Worm (Caenorhabditis elegans) whole organism, mixed stage, embryonic: ENCODE measurements around the gene F07H5.13.

Experiments used
- M03D4.4 ChIP-seq: sonication (generic microtip); optimal IDR thresholded peaks from 2 replicates; lab custom pipeline; 2017; ENCODE audit warnings: mild to moderate bottlenecking, missing genetic modification characterization, missing compliant biosample characterization
- ceh-43 ChIP-seq: fragments of 200-800 bp; sonication (Bioruptor generic); optimal IDR thresholded peaks from 2 replicates; lab custom pipeline; 2018; ENCODE audit warnings: mild to moderate bottlenecking, missing genetic modification characterization, moderate library complexity, missing compliant biosample characterization
- ceh-83 ChIP-seq: fragments of 200-800 bp; sonication (Bioruptor generic); optimal IDR thresholded peaks from 2 replicates; lab custom pipeline; 2018; ENCODE audit warnings: mild to moderate bottlenecking, missing genetic modification characterization, missing compliant biosample characterization
- ces-1 ChIP-seq: fragments of 150-350 bp; optimal IDR thresholded peaks from 2 replicates; lab custom pipeline; 2014; ENCODE audit warnings: missing biosample characterization, missing genetic modification reagents, missing genetic modification characterization
- cnd-1 ChIP-seq: fragments of 200-800 bp; sonication (Bioruptor generic); optimal IDR thresholded peaks from 2 replicates; lab custom pipeline; 2018; ENCODE audit warnings: mild to moderate bottlenecking, missing genetic modification characterization, missing compliant biosample characterization
- drap-1 ChIP-seq: fragments of 200-800 bp; sonication (Bioruptor generic); optimal IDR thresholded peaks from 3 replicates; lab custom pipeline; 2018; ENCODE audit warnings: mild to moderate bottlenecking, missing genetic modification characterization, missing compliant biosample characterization
- elt-3 ChIP-seq: fragments of 150-350 bp; optimal IDR thresholded peaks from 2 replicates; lab custom pipeline; 2014; ENCODE audit warnings: missing biosample characterization, missing genetic modification characterization
- ham-2 ChIP-seq: fragments of 200-800 bp; sonication (Bioruptor generic); optimal IDR thresholded peaks from 2 replicates; lab custom pipeline; 2018; ENCODE audit warnings: mild to moderate bottlenecking, missing genetic modification characterization, missing compliant biosample characterization
- hlh-1 ChIP-seq: fragments of 150-350 bp; optimal IDR thresholded peaks from 2 replicates; lab custom pipeline; 2014; ENCODE audit warnings: missing biosample characterization, missing genetic modification reagents, missing genetic modification characterization
- lin-13 ChIP-seq: fragments of 150-350 bp; optimal IDR thresholded peaks from 2 replicates; lab custom pipeline; 2014; ENCODE audit warnings: missing biosample characterization, missing genetic modification characterization
- lin-32 ChIP-seq: fragments of 200-800 bp; sonication (Bioruptor generic); optimal IDR thresholded peaks from 2 replicates; lab custom pipeline; 2018; ENCODE audit warnings: mild to moderate bottlenecking, missing genetic modification characterization, missing compliant biosample characterization
- lsy-2 ChIP-seq: fragments of 150-350 bp; optimal IDR thresholded peaks from 2 replicates; lab custom pipeline; 2014; ENCODE audit warnings: missing biosample characterization, missing genetic modification characterization
- mab-5 ChIP-seq: fragments of 150-350 bp; optimal IDR thresholded peaks from 2 replicates; lab custom pipeline; 2014; ENCODE audit warnings: missing biosample characterization, missing genetic modification characterization
- mep-1 ChIP-seq: fragments of 150-350 bp; optimal IDR thresholded peaks from 2 replicates; lab custom pipeline; 2017; ENCODE audit warnings: missing biosample characterization, missing genetic modification reagents, missing genetic modification characterization, inconsistent platforms
- mls-2 ChIP-seq: sonication (generic microtip); optimal IDR thresholded peaks from 2 replicates; lab custom pipeline; 2016; ENCODE audit warnings: mild to moderate bottlenecking, missing genetic modification characterization, moderate library complexity, missing compliant biosample characterization
- nhr-12 ChIP-seq: fragments of 150-350 bp; optimal IDR thresholded peaks from 2 replicates; lab custom pipeline; 2014; ENCODE audit warnings: missing biosample characterization, missing genetic modification characterization
- nhr-2 ChIP-seq: fragments of 150-350 bp; optimal IDR thresholded peaks from 2 replicates; lab custom pipeline; 2014; ENCODE audit warnings: missing biosample characterization, missing genetic modification characterization
- nhr-237 ChIP-seq: fragments of 150-350 bp; optimal IDR thresholded peaks from 2 replicates; lab custom pipeline; 2014; ENCODE audit warnings: missing biosample characterization, missing genetic modification characterization
- nhr-28 ChIP-seq: fragments of 150-350 bp; optimal IDR thresholded peaks from 2 replicates; lab custom pipeline; 2014; ENCODE audit warnings: missing biosample characterization, missing genetic modification characterization
- nhr-76 ChIP-seq: sonication (generic microtip); optimal IDR thresholded peaks from 2 replicates; lab custom pipeline; 2017; ENCODE audit warnings: missing biosample characterization, missing genetic modification characterization
- pha-4 ChIP-seq: fragments of 150-350 bp; optimal IDR thresholded peaks from 2 replicates; lab custom pipeline; 2018; ENCODE audit warnings: missing biosample characterization, missing genetic modification reagents, missing genetic modification characterization
- sem-2 ChIP-seq: fragments of 200-800 bp; sonication (Bioruptor generic); optimal IDR thresholded peaks from 2 replicates; lab custom pipeline; 2018; ENCODE audit warnings: mild to moderate bottlenecking, missing genetic modification characterization, missing compliant biosample characterization
- snpc-4 ChIP-seq: fragments of 150-350 bp; optimal IDR thresholded peaks from 2 replicates; lab custom pipeline; 2014; ENCODE audit warnings: missing biosample characterization, missing genetic modification characterization
- sptf-1 ChIP-seq: sonication (generic microtip); optimal IDR thresholded peaks from 2 replicates; lab custom pipeline; 2017; ENCODE audit warnings: mild to moderate bottlenecking, missing genetic modification characterization, moderate library complexity, missing compliant biosample characterization
- unc-120 ChIP-seq: sonication (generic microtip); optimal IDR thresholded peaks from 2 replicates; lab custom pipeline; 2017; ENCODE audit warnings: missing genetic modification characterization, missing compliant biosample characterization; ENCODE audit not compliant: poor library complexity, severe bottlenecking
- unc-62 ChIP-seq: fragments of 150-350 bp; optimal IDR thresholded peaks from 2 replicates; lab custom pipeline; 2014; ENCODE audit warnings: missing biosample characterization, missing genetic modification reagents, missing genetic modification characterization
- zip-8 ChIP-seq: fragments of 150-350 bp; optimal IDR thresholded peaks from 2 replicates; lab custom pipeline; 2014; ENCODE audit warnings: missing biosample characterization, missing genetic modification characterization
- ztf-11 ChIP-seq: fragments of 150-350 bp; optimal IDR thresholded peaks from 2 replicates; lab custom pipeline; 2014; ENCODE audit warnings: missing biosample characterization, missing genetic modification characterization

The F07H5.13 gene

DNA sequence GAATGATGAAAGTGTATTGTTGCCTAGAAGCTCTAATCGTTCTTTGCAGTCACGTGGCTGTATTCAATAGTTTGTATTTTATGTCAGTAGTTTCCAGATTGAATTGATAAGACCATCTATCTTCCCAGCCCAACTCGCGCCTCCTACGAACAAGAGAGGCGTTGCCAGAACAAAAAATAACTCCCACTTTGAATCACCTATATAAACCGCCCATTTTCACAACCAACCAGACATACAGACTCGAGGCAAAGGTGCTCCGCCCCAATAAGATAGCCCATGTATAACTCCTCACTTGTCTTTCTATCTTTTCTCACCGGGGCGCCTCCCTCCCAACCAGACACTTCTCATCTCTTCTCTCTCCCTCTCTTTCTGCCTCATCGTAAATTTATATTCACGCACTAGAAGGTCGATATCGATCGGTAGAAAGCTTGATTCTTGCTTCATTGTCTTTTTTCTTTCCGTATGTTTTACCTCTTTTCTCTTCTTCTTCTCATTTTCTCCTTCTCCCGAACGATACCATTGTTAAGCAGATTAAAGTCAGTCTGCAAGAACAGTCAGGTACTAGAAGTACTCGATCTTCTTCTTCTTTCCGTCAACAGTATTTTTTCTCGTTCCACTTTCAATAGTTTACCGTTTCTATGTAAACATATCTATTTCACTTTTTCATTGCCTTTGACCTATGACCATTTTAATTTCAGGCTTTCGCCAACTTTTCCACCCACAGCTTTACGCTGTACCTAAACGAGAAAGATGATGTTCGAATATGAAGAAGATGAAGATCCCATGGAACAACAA lies 46.8 kb upstream of the F07H5.13 start, which contains the start of gene mak-1:
Gene mak-1, plus strand, starts transcription at position 693 of the 795 bp plus-strand sequence.
- TF ChIP-seq ham-2 (GFP tag; lab: Kevin White, UChicago) (no peak), zip-8 (tag; lab: Kevin White, UChicago) (no peak), elt-3 (tag; lab: Kevin White, UChicago) (no peak), unc-120 (tag; lab: Kevin White, UChicago) (peak; percentile 29)

DNA sequence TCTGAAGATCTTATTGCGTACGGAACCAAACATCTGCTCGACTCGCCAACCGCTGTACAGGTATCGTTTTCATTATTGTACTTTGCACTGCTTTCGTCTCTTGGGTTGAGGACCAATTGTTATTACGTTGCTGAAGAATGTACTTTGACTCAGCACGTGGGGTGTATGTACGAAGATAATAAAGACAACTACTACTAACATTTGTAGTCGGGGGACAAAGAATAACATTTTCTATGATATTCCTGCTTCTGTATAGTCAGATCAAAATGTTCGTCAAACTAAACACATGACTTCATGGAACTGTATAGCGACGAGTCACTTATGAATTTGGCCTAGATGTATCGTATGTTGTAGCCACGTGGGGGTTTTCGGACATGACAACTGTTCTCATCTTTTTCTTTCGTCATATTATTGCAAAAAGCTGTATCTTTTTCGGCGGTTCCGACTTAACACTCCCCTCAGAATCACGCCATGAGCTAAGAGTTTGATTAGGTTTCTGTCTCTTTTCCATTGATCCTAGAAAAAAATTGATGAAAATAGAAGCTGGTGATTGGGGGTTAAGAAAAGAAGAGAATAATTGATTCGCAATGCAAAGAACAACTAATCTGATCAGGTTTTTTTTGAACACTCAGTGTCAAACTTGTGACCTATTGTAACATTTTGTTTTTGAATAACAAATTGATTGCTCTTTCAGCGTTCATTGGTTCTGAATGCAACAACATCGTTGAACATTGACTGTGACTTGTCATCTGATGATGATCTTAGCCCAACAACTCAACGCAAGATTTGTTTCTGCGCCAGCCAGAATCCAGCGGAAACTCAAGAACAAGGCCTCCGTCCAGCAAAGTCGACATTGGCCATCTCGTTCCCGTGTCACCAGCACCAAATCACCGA lies 45.6 kb upstream of the F07H5.13 start:
- TF ChIP-seq ces-1, result no peak
- TF ChIP-seq lin-32 (GFP tag; lab: Kevin White, UChicago), result no peak
- TF ChIP-seq nhr-12, result no peak
- no peak for TF ChIP-seq pha-4 (tag; lab: Kevin White, UChicago)
- TF ChIP-seq cnd-1 (tag; lab: Kevin White, UChicago), result no peak
- TF ChIP-seq sptf-1, result no peak

ce11 chrII:8745449-8746297 lies 44.7 kb upstream of the F07H5.13 start:
- TF ChIP-seq nhr-28 (tag; lab: Kevin White, UChicago), result no peak
- TF ChIP-seq nhr-237 (tag; lab: Kevin White, UChicago), result no peak
- TF ChIP-seq nhr-2 (tag; lab: Kevin White, UChicago), result no peak
- no peak for TF ChIP-seq hlh-1
- TF ChIP-seq nhr-12, result no peak
- no peak for TF ChIP-seq ceh-43 (GFP tag; lab: Kevin White, UChicago)
- no peak for TF ChIP-seq zip-8 (tag; lab: Kevin White, UChicago)
- no peak for TF ChIP-seq mep-1 (tag; lab: Kevin White, UChicago)
- TF ChIP-seq lin-13 (tag; lab: Kevin White, UChicago), result no peak
- no peak for TF ChIP-seq M03D4.4 (tag; lab: Kevin White, UChicago)
- no peak for TF ChIP-seq sptf-1
- no peak for TF ChIP-seq ces-1
- no peak for TF ChIP-seq ham-2 (GFP tag; lab: Kevin White, UChicago)
- TF ChIP-seq nhr-76 (tag; lab: Kevin White, UChicago), result no peak
- TF ChIP-seq unc-120 (tag; lab: Kevin White, UChicago), result no peak

DNA sequence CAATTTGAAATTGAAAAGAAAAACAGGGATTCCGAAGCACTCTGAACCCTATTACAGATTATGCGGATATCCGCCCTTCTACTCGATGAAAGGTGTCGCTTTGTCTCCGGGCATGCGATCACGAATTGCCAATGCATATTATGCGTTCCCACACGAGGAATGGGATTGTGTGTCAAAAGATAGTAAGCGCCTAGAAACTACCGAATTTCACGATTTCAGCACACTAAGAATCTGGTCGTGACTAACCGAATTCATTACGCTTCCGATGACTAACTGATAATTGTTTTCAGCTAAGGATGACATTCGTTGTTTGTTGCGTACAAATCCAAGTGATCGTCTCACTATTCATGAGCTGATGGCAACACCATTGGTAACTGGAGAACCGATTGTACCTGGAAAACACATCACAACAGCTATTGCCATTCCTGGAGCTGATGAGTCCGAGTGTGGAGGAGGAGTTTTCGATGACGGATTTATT lies 44.0 kb upstream of the F07H5.13 start:
- TF ChIP-seq mep-1 (tag; lab: Kevin White, UChicago), result no peak
- TF ChIP-seq ceh-83 (GFP tag; lab: Kevin White, UChicago), result no peak

ce11 chrII:8747246-8747938 lies 43.0 kb upstream of the F07H5.13 start:
- TF ChIP-seq unc-120 (tag; lab: Kevin White, UChicago) (peak; percentile 1), lsy-2 (tag; lab: Kevin White, UChicago) (no peak), sem-2 (GFP tag; lab: Kevin White, UChicago) (no peak), cnd-1 (tag; lab: Kevin White, UChicago) (peak; percentile 59), unc-62 (peak; percentile 78), hlh-1 (peak; percentile 41), nhr-2 (tag; lab: Kevin White, UChicago) (peak; percentile 86)

- TF ChIP-seq unc-120 (tag; lab: Kevin White, UChicago), result peak; percentile 24
- peak; percentile 30 for TF ChIP-seq ces-1
- no peak for TF ChIP-seq sem-2 (GFP tag; lab: Kevin White, UChicago)
- TF ChIP-seq lsy-2 (tag; lab: Kevin White, UChicago), result no peak
- TF ChIP-seq unc-62, result peak; percentile 65
- peak; percentile 29 for TF ChIP-seq ceh-43 (GFP tag; lab: Kevin White, UChicago)
- TF ChIP-seq lin-32 (GFP tag; lab: Kevin White, UChicago), result no peak
- no peak for TF ChIP-seq snpc-4 (tag; lab: Kevin White, UChicago)
- no peak for TF ChIP-seq ztf-11 (tag; lab: Kevin White, UChicago)
- peak; percentile 8 for TF ChIP-seq mep-1 (tag; lab: Kevin White, UChicago)
- peak; percentile 68 for TF ChIP-seq mls-2 (tag; lab: Kevin White, UChicago)
- peak; percentile 69 for TF ChIP-seq pha-4 (tag; lab: Kevin White, UChicago)
- TF ChIP-seq drap-1, result peak; percentile 55
- TF ChIP-seq cnd-1 (tag; lab: Kevin White, UChicago), result peak; percentile 63
- TF ChIP-seq M03D4.4 (tag; lab: Kevin White, UChicago), result peak; percentile 40
- TF ChIP-seq mab-5 (tag; lab: Kevin White, UChicago), result peak; percentile 32
- TF ChIP-seq nhr-2 (tag; lab: Kevin White, UChicago), result peak; percentile 7
Measured at ce11 chrII:8747939-8748352, 42.4 kb upstream of the F07H5.13 start.
